Worm (Caenorhabditis elegans) whole organism, L1 larva: ENCODE measurements around the gene C48B4.6.

Source experiments
- C04F5.9 ChIP-seq: sonication (generic microtip); optimal IDR thresholded peaks from 2 replicates; lab custom pipeline; 2016; ENCODE audit warnings: missing genetic modification characterization, missing compliant biosample characterization
- C34B4.2 ChIP-seq: sonication (generic microtip); optimal IDR thresholded peaks from 2 replicates; lab custom pipeline; 2017; ENCODE audit warnings: mild to moderate bottlenecking, missing genetic modification characterization, missing compliant biosample characterization
- F16B12.6 ChIP-seq: fragments of 150-350 bp; optimal IDR thresholded peaks from 2 replicates; lab custom pipeline; 2014; ENCODE audit warnings: missing biosample characterization, missing genetic modification characterization
- Y116A8C.19 ChIP-seq: sonication (generic microtip); optimal IDR thresholded peaks from 2 replicates; lab custom pipeline; 2016; ENCODE audit warnings: missing compliant biosample characterization, missing genetic modification characterization, borderline replicate concordance
- aly-2 ChIP-seq: fragments of 150-350 bp; optimal IDR thresholded peaks from 2 replicates; lab custom pipeline; 2014; ENCODE audit warnings: missing biosample characterization, missing genetic modification characterization
- ama-1 ChIP-seq: fragments of 150-350 bp; optimal IDR thresholded peaks from 2 replicates; lab custom pipeline; 2014
- blmp-1 ChIP-seq: fragments of 150-350 bp; optimal IDR thresholded peaks from 2 replicates; lab custom pipeline; 2014; ENCODE audit warnings: missing biosample characterization, missing genetic modification characterization
- ceh-63 ChIP-seq: fragments of 200-800 bp; sonication (Bioruptor generic); optimal IDR thresholded peaks from 2 replicates; lab custom pipeline; 2018; ENCODE audit warnings: mild to moderate bottlenecking, missing genetic modification characterization, missing compliant biosample characterization
- ceh-82 ChIP-seq, 3 experiments: fragments of 150-350 bp in 1 of 3; sonication (generic microtip) in 2 of 3; optimal IDR thresholded peaks; 2 replicates each; lab custom pipeline; 2014 to 2017; ENCODE audit warnings: missing biosample characterization in 3 of 3, missing genetic modification characterization in 3 of 3
- ces-1 ChIP-seq: fragments of 150-350 bp; optimal IDR thresholded peaks from 2 replicates; lab custom pipeline; 2014; ENCODE audit warnings: missing biosample characterization, missing genetic modification reagents, missing genetic modification characterization
- efl-1 ChIP-seq, 4 experiments: fragments of 150-350 bp; optimal IDR thresholded peaks in 3 of 4; peaks in 1 of 4; 1 replicate in 1 of 4; 2 replicates in 3 of 4; lab custom pipeline; 2014; ENCODE audit warnings: missing biosample characterization in 2 of 4, missing genetic modification characterization in 2 of 4, missing genetic modification reagents in 2 of 4
- efl-3 ChIP-seq: fragments of 200-800 bp; sonication (Bioruptor generic); optimal IDR thresholded peaks from 2 replicates; lab custom pipeline; 2018; ENCODE audit warnings: mild to moderate bottlenecking, missing genetic modification characterization, missing compliant biosample characterization
- egl-13 ChIP-seq: sonication (generic microtip); optimal IDR thresholded peaks from 2 replicates; lab custom pipeline; 2016; ENCODE audit warnings: missing genotype, missing genetic modification reagents, missing genetic modification characterization, missing compliant biosample characterization
- elt-2 ChIP-seq: sonication (generic microtip); optimal IDR thresholded peaks from 2 replicates; lab custom pipeline; 2016; ENCODE audit warnings: missing genetic modification characterization, mild to moderate bottlenecking, inconsistent platforms, missing compliant biosample characterization, missing genetic modification reagents
- elt-3 ChIP-seq, 6 experiments: fragments of 150-350 bp in 1 of 6; sonication (generic microtip); optimal IDR thresholded peaks; 2 replicates each; lab custom pipeline; 2017 to 2018; ENCODE audit warnings: missing biosample characterization in 6 of 6, missing genetic modification characterization in 6 of 6, inconsistent platforms in 1 of 6
- ets-5 ChIP-seq: fragments of 200-800 bp; sonication (Bioruptor generic); IDR thresholded peaks from 2 replicates; pipeline ENCODE4 v1.3.6; 2022; ENCODE audit warnings: missing genetic modification characterization, missing compliant biosample characterization
- fkh-10 ChIP-seq: sonication (generic microtip); optimal IDR thresholded peaks from 2 replicates; lab custom pipeline; 2017; ENCODE audit warnings: missing biosample characterization, missing genetic modification reagents, missing genetic modification characterization
- fkh-8 ChIP-seq: sonication (generic microtip); optimal IDR thresholded peaks from 2 replicates; lab custom pipeline; 2016; ENCODE audit warnings: mild to moderate bottlenecking, missing genetic modification characterization, missing compliant biosample characterization
- fos-1 ChIP-seq: fragments of 150-350 bp; optimal IDR thresholded peaks from 2 replicates; lab custom pipeline; 2014; ENCODE audit warnings: missing biosample characterization, missing genetic modification characterization
- grh-1 ChIP-seq: fragments of 200-800 bp; sonication (Bioruptor generic); IDR thresholded peaks from 2 replicates; pipeline ENCODE4 v1.3.6; 2022; ENCODE audit warnings: missing genetic modification reagents, missing genetic modification characterization, missing compliant biosample characterization
- hlh-4 ChIP-seq: sonication (generic microtip); optimal IDR thresholded peaks from 2 replicates; lab custom pipeline; 2016; ENCODE audit warnings: mild to moderate bottlenecking, missing genetic modification characterization, missing compliant biosample characterization
- hpl-2 ChIP-seq: fragments of 150-350 bp; optimal IDR thresholded peaks from 2 replicates; lab custom pipeline; 2014; ENCODE audit warnings: missing biosample characterization, missing genetic modification reagents, missing genetic modification characterization
- irx-1 ChIP-seq: sonication (generic microtip); optimal IDR thresholded peaks from 2 replicates; lab custom pipeline; 2016; ENCODE audit warnings: missing genetic modification characterization, missing compliant biosample characterization
- lin-13 ChIP-seq: fragments of 150-350 bp; optimal IDR thresholded peaks from 2 replicates; lab custom pipeline; 2014; ENCODE audit warnings: missing biosample characterization, missing genetic modification reagents, missing genetic modification characterization
- lin-14 ChIP-seq: fragments of 200-800 bp; sonication (Bioruptor generic); optimal IDR thresholded peaks from 2 replicates; lab custom pipeline; 2018; ENCODE audit warnings: mild to moderate bottlenecking, missing genetic modification characterization, moderate library complexity, missing compliant biosample characterization
- lin-15B ChIP-seq: fragments of 150-350 bp; sonication (generic microtip); optimal IDR thresholded peaks from 3 replicates; lab custom pipeline; 2014; ENCODE audit warnings: missing biosample characterization, missing genetic modification characterization
- lin-35 ChIP-seq, 2 experiments: fragments of 150-350 bp; optimal IDR thresholded peaks; 2 replicates each; lab custom pipeline; 2014; ENCODE audit warnings: missing biosample characterization in 2 of 2, missing genetic modification characterization in 2 of 2, missing genetic modification reagents in 2 of 2
- lsy-2 ChIP-seq, 2 experiments: fragments of 150-350 bp; optimal IDR thresholded peaks; 2 replicates each; lab custom pipeline; 2014; ENCODE audit warnings: missing biosample characterization in 2 of 2, missing genetic modification characterization in 2 of 2
- mep-1 ChIP-seq: fragments of 150-350 bp; optimal IDR thresholded peaks from 2 replicates; lab custom pipeline; 2014; ENCODE audit warnings: missing biosample characterization, missing genetic modification characterization
- nhr-12 ChIP-seq: sonication (generic microtip); optimal IDR thresholded peaks from 2 replicates; lab custom pipeline; 2017; ENCODE audit warnings: missing biosample characterization, missing genetic modification characterization
- nhr-20 ChIP-seq: sonication (generic microtip); optimal IDR thresholded peaks from 2 replicates; lab custom pipeline; 2016; ENCODE audit warnings: mild to moderate bottlenecking, missing genetic modification characterization, missing compliant biosample characterization
- nhr-237 ChIP-seq: fragments of 150-350 bp; optimal IDR thresholded peaks from 2 replicates; lab custom pipeline; 2014; ENCODE audit warnings: missing biosample characterization, missing genetic modification characterization
- nhr-28 ChIP-seq: fragments of 150-350 bp; optimal IDR thresholded peaks from 2 replicates; lab custom pipeline; 2014; ENCODE audit warnings: missing biosample characterization, missing genetic modification characterization
- nhr-71 ChIP-seq: sonication (generic microtip); optimal IDR thresholded peaks from 2 replicates; lab custom pipeline; 2016; ENCODE audit warnings: mild to moderate bottlenecking, missing genetic modification characterization, moderate library complexity, missing compliant biosample characterization
- nhr-77 ChIP-seq: fragments of 150-350 bp; optimal IDR thresholded peaks from 2 replicates; lab custom pipeline; 2014; ENCODE audit warnings: missing biosample characterization, missing genetic modification characterization
- nhr-85 ChIP-seq: sonication (generic microtip); peaks from one replicate; lab custom pipeline; 2016; ENCODE audit warnings: missing genetic modification characterization, inconsistent platforms, missing compliant biosample characterization
- pag-3 ChIP-seq: sonication (generic microtip); optimal IDR thresholded peaks from 2 replicates; lab custom pipeline; 2017; ENCODE audit warnings: missing genetic modification characterization, mild to moderate bottlenecking, missing compliant biosample characterization, antibody characterized with exemption, borderline replicate concordance; ENCODE audit not compliant: insufficient read depth
- pqm-1 ChIP-seq: sonication (generic microtip); optimal IDR thresholded peaks from 3 replicates; lab custom pipeline; 2017; ENCODE audit warnings: missing biosample characterization, missing genetic modification characterization
- rnt-1 ChIP-seq: sonication (generic microtip); optimal IDR thresholded peaks from 2 replicates; lab custom pipeline; 2016; ENCODE audit warnings: mild to moderate bottlenecking, missing genetic modification characterization, moderate library complexity, missing compliant biosample characterization
- skn-1 ChIP-seq: fragments of 150-350 bp; optimal IDR thresholded peaks from 2 replicates; lab custom pipeline; 2014; ENCODE audit warnings: missing biosample characterization, missing genetic modification characterization
- snpc-4 ChIP-seq: fragments of 150-350 bp; optimal IDR thresholded peaks from 2 replicates; lab custom pipeline; 2014; ENCODE audit warnings: missing biosample characterization, missing genetic modification characterization
- snu-23 ChIP-seq: sonication (generic microtip); optimal IDR thresholded peaks from 2 replicates; lab custom pipeline; 2016; ENCODE audit warnings: missing genetic modification characterization, missing compliant biosample characterization
- tbx-2 ChIP-seq: sonication (generic microtip); optimal IDR thresholded peaks from 2 replicates; lab custom pipeline; 2016; ENCODE audit warnings: missing genetic modification characterization, missing compliant biosample characterization
- unc-86 ChIP-seq: sonication (generic microtip); optimal IDR thresholded peaks from 2 replicates; lab custom pipeline; 2016; ENCODE audit warnings: missing genetic modification characterization, missing compliant biosample characterization
- unc-98 ChIP-seq: fragments of 200-800 bp; sonication (Bioruptor generic); IDR thresholded peaks from 2 replicates; pipeline ENCODE4 v1.3.6; 2022; ENCODE audit warnings: missing genetic modification characterization, missing compliant biosample characterization
- xbp-1 ChIP-seq: sonication (generic microtip); optimal IDR thresholded peaks from 2 replicates; lab custom pipeline; 2016; ENCODE audit warnings: missing genetic modification characterization, missing compliant biosample characterization
- zip-4 ChIP-seq: fragments of 200-800 bp; sonication (Bioruptor generic); optimal IDR thresholded peaks from 2 replicates; lab custom pipeline; 2018; ENCODE audit warnings: mild to moderate bottlenecking, missing genetic modification characterization, moderate library complexity, missing compliant biosample characterization
- ztf-4 ChIP-seq: fragments of 150-350 bp; optimal IDR thresholded peaks from 2 replicates; lab custom pipeline; 2014; ENCODE audit warnings: missing biosample characterization, missing genetic modification characterization

The C48B4.6 gene

ce11 chrIII:9511660-9512059, 46.7 kb downstream of the C48B4.6 start:
- no peak for TF ChIP-seq unc-98
- no peak for TF ChIP-seq pag-3 (tag; lab: Kevin White, UChicago)

ce11 chrIII:9511055-9511520, 47.3 kb downstream of the C48B4.6 start, which contains the start of gene F55H2.5:
F55H2.5 (plus strand) TSS chrIII:9511470.
- TF ChIP-seq F16B12.6 (tag; lab: Kevin White, UChicago) (no peak), fos-1 (no peak), ceh-82 (tag; optimal IDR thresholded peaks at IDR 0.05; lab: Kevin White, UChicago) (no peak), rnt-1 (tag; lab: Kevin White, UChicago) (no peak), ama-1 (lab: Kevin White, UChicago) (no peak), blmp-1 (tag; lab: Kevin White, UChicago) (no peak), grh-1 (GFP tag; lab: Robert Waterston, UW) (no peak), mep-1 (no peak), zip-4 (GFP tag; lab: Kevin White, UChicago) (no peak), skn-1 (tag; lab: Kevin White, UChicago) (no peak), nhr-12 (tag; lab: Kevin White, UChicago) (no peak)

DNA sequence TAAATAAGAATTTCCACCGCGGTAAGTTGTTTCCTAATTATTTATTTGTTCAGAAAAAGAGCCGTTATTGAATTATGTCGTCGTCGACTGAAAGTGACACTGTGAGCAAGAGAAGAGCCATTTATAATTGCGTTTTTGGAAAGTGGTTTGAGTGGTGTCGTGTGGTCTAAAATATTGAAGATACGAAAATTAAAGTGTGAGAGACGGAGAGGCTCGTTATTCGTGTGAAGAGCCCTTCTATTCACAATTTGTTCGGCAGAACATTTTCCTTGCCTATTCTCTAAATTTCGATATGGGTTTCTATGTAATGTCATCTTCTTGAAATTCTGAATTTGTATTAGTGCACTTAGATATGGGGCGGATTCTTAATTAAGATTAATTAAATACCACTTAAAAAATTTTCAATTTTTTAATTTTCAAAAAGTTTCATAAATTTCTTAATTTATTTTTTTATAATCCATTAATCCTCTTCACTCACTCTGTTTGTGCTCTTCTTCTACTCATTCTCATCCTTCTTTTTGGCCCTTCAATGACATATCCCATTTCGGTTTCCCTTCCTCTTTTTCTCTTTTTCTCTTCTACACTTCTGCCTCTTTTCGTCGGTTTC, 48.5 kb downstream of the C48B4.6 start:
- no peak for TF ChIP-seq mep-1
- peak; percentile 51 for TF ChIP-seq snu-23 (GFP tag; lab: Kevin White, UChicago)
- no peak for TF ChIP-seq C04F5.9 (tag; lab: Kevin White, UChicago)
- no peak for TF ChIP-seq skn-1 (tag; lab: Kevin White, UChicago)
- no peak for TF ChIP-seq nhr-28
- peak; percentile 14 for TF ChIP-seq nhr-20 (tag; lab: Kevin White, UChicago)
- TF ChIP-seq fkh-10: peak; percentile 36
- TF ChIP-seq lin-15B (tag; lab: Kevin White, UChicago): no peak
- no peak for TF ChIP-seq elt-3 (tag; optimal IDR thresholded peaks at IDR 0.05; lab: Kevin White, UChicago)
- TF ChIP-seq fkh-8 (tag; lab: Kevin White, UChicago): no peak
- peak; percentile 2 to 9 for TF ChIP-seq efl-1 (optimal IDR thresholded peaks at IDR 0.05; lab: Kevin White, UChicago)
- TF ChIP-seq efl-1 (GFP tag; optimal IDR thresholded peaks at IDR 0.05 in 1 of 2; lab: Kevin White, UChicago): peak in 1 of 2 experiments; percentile 91
- TF ChIP-seq ceh-63 (GFP tag; lab: Kevin White, UChicago): no peak
- peak; percentile 56 for TF ChIP-seq ama-1 (lab: Kevin White, UChicago)
- TF ChIP-seq C34B4.2 (tag; lab: Kevin White, UChicago): no peak
- peak; percentile 7 for TF ChIP-seq rnt-1 (tag; lab: Kevin White, UChicago)
- peak; percentile 2 to 43 for TF ChIP-seq lsy-2 (tag; optimal IDR thresholded peaks at IDR 0.05; lab: Kevin White, UChicago)
- TF ChIP-seq elt-2 (tag; lab: Kevin White, UChicago): no peak
- no peak for TF ChIP-seq snpc-4
- peak in 1 of 2 experiments; percentile 27 for TF ChIP-seq lin-35 (GFP tag; optimal IDR thresholded peaks at IDR 0.05; lab: Kevin White, UChicago)
- no peak for TF ChIP-seq nhr-85 (tag; lab: Kevin White, UChicago)
- TF ChIP-seq pqm-1 (tag; lab: Kevin White, UChicago): no peak
- TF ChIP-seq nhr-71 (tag; lab: Kevin White, UChicago): peak; percentile 55
- no peak for TF ChIP-seq efl-3
- no peak for TF ChIP-seq hlh-4 (tag; lab: Kevin White, UChicago)
- TF ChIP-seq egl-13 (tag; lab: Kevin White, UChicago): no peak
- peak; percentile 51 for TF ChIP-seq ztf-4
- peak; percentile 25 for TF ChIP-seq lin-14 (GFP tag; lab: Kevin White, UChicago)
- no peak for TF ChIP-seq nhr-77 (tag; lab: Kevin White, UChicago)
- TF ChIP-seq nhr-237 (tag; lab: Kevin White, UChicago): no peak
- TF ChIP-seq aly-2 (tag; lab: Kevin White, UChicago): peak; percentile 57
- no peak for TF ChIP-seq irx-1
- no peak for TF ChIP-seq tbx-2 (tag; lab: Kevin White, UChicago)
- no peak for TF ChIP-seq Y116A8C.19 (tag; lab: Kevin White, UChicago)
- no peak for TF ChIP-seq unc-86 (tag; lab: Kevin White, UChicago)
- no peak for TF ChIP-seq xbp-1 (tag; lab: Kevin White, UChicago)
- TF ChIP-seq ces-1 (GFP tag; lab: Kevin White, UChicago): no peak
- TF ChIP-seq lin-13 (GFP tag; lab: Kevin White, UChicago): peak; percentile 17
- no peak for TF ChIP-seq hpl-2 (GFP tag; lab: Kevin White, UChicago)
- no peak for TF ChIP-seq ets-5
